Worm (Caenorhabditis elegans) whole organism, late embryonic: Measurements from ENCODE around the gene F19G12.3.
"Not testable (repeated sequence)": the region's sequence is repeated elsewhere in the genome, so short reads cannot be mapped to it uniquely, and the experiment has no call there.

ENCODE experiments used
- C38D4.7 ChIP-seq: fragments of 200-800 bp; sonication (Bioruptor generic); optimal IDR thresholded peaks from 2 replicates; lab custom pipeline; 2018; ENCODE audit warnings: mild to moderate bottlenecking, missing genetic modification characterization, moderate library complexity, missing compliant biosample characterization
- F13H6.1 ChIP-seq: sonication (generic microtip); optimal IDR thresholded peaks from 2 replicates; lab custom pipeline; 2016; ENCODE audit warnings: missing genetic modification characterization, missing compliant biosample characterization
- Y22D7AL.16 ChIP-seq: sonication (generic microtip); optimal IDR thresholded peaks from 2 replicates; lab custom pipeline; 2016; ENCODE audit warnings: missing genetic modification characterization, missing compliant biosample characterization
- ahr-1 ChIP-seq: sonication (generic microtip); optimal IDR thresholded peaks from 2 replicates; lab custom pipeline; 2016; ENCODE audit warnings: missing genetic modification characterization, missing compliant biosample characterization
- ceh-14 ChIP-seq: sonication (generic microtip); optimal IDR thresholded peaks from 2 replicates; lab custom pipeline; 2016; ENCODE audit warnings: missing genotype, missing genetic modification characterization, missing compliant biosample characterization
- ceh-2 ChIP-seq: sonication (generic microtip); optimal IDR thresholded peaks from 2 replicates; lab custom pipeline; 2016; ENCODE audit warnings: missing genotype, missing genetic modification characterization, missing compliant biosample characterization
- ceh-22 ChIP-seq: sonication (generic microtip); optimal IDR thresholded peaks from 2 replicates; lab custom pipeline; 2017; ENCODE audit warnings: missing biosample characterization, missing genetic modification characterization
- ceh-30 ChIP-seq: fragments of 150-350 bp; optimal IDR thresholded peaks from 2 replicates; lab custom pipeline; 2014; ENCODE audit warnings: missing biosample characterization, missing genetic modification characterization
- ceh-34 ChIP-seq: sonication (generic microtip); optimal IDR thresholded peaks from 2 replicates; lab custom pipeline; 2016; ENCODE audit warnings: mild to moderate bottlenecking, missing genetic modification characterization, missing compliant biosample characterization
- ceh-48 ChIP-seq: sonication (generic microtip); optimal IDR thresholded peaks from 2 replicates; lab custom pipeline; 2016; ENCODE audit warnings: missing genetic modification characterization, inconsistent platforms, missing compliant biosample characterization
- ceh-9 ChIP-seq: sonication (generic microtip); optimal IDR thresholded peaks from 2 replicates; lab custom pipeline; 2016; ENCODE audit warnings: mild to moderate bottlenecking, missing genetic modification characterization, inconsistent platforms, missing compliant biosample characterization
- dmd-4 ChIP-seq: sonication (generic microtip); optimal IDR thresholded peaks from 2 replicates; lab custom pipeline; 2016; ENCODE audit warnings: borderline replicate concordance, missing genetic modification characterization, missing compliant biosample characterization
- elt-4 ChIP-seq: sonication (generic microtip); optimal IDR thresholded peaks from 2 replicates; lab custom pipeline; 2016; ENCODE audit warnings: missing genetic modification characterization, missing compliant biosample characterization
- ets-4 ChIP-seq: sonication (generic microtip); optimal IDR thresholded peaks from 2 replicates; lab custom pipeline; 2016; ENCODE audit warnings: missing genetic modification characterization, missing compliant biosample characterization
- fax-1 ChIP-seq: sonication (generic microtip); optimal IDR thresholded peaks from 2 replicates; lab custom pipeline; 2016; ENCODE audit warnings: missing genotype, missing genetic modification characterization, missing compliant biosample characterization
- fkh-10 ChIP-seq: fragments of 150-350 bp; optimal IDR thresholded peaks from 2 replicates; lab custom pipeline; 2014; ENCODE audit warnings: missing biosample characterization, missing genetic modification reagents, missing genetic modification characterization
- hlh-13 ChIP-seq: fragments of 200-800 bp; sonication (Bioruptor generic); optimal IDR thresholded peaks from 2 replicates; lab custom pipeline; 2018; ENCODE audit warnings: mild to moderate bottlenecking, missing genetic modification characterization, missing compliant biosample characterization
- hlh-30 ChIP-seq: sonication (generic microtip); optimal IDR thresholded peaks from 2 replicates; lab custom pipeline; 2017; ENCODE audit warnings: antibody characterized with exemption, missing genetic modification characterization, missing compliant biosample characterization; ENCODE audit not compliant: insufficient read depth
- hlh-6 ChIP-seq: sonication (generic microtip); optimal IDR thresholded peaks from 2 replicates; lab custom pipeline; 2016; ENCODE audit warnings: missing genotype, missing genetic modification characterization, missing compliant biosample characterization
- hlh-8 ChIP-seq: sonication (generic microtip); optimal IDR thresholded peaks from 2 replicates; lab custom pipeline; 2016; ENCODE audit warnings: missing genotype, missing genetic modification characterization, missing compliant biosample characterization
- lin-11 ChIP-seq: fragments of 200-800 bp; sonication (Bioruptor generic); optimal IDR thresholded peaks from 2 replicates; lab custom pipeline; 2018; ENCODE audit warnings: mild to moderate bottlenecking, missing genetic modification characterization, missing compliant biosample characterization
- mec-3 ChIP-seq: sonication (generic microtip); optimal IDR thresholded peaks from 2 replicates; lab custom pipeline; 2016; ENCODE audit warnings: borderline replicate concordance, missing genetic modification characterization, missing compliant biosample characterization
- nfya-1 ChIP-seq: sonication (generic microtip); optimal IDR thresholded peaks from 2 replicates; lab custom pipeline; 2017; ENCODE audit warnings: missing genetic modification characterization, mild to moderate bottlenecking, missing compliant biosample characterization, antibody characterized with exemption, moderate library complexity
- nhr-11 ChIP-seq: fragments of 150-350 bp; optimal IDR thresholded peaks from 2 replicates; lab custom pipeline; 2014; ENCODE audit warnings: missing biosample characterization, missing genetic modification characterization
- nhr-232 ChIP-seq: sonication (generic microtip); optimal IDR thresholded peaks from 2 replicates; lab custom pipeline; 2016; ENCODE audit warnings: missing genetic modification characterization, missing compliant biosample characterization
- pha-2 ChIP-seq: sonication (generic microtip); optimal IDR thresholded peaks from 2 replicates; lab custom pipeline; 2017; ENCODE audit warnings: mild to moderate bottlenecking, missing genetic modification characterization, missing compliant biosample characterization
- pha-4 ChIP-seq: fragments of 150-350 bp; optimal IDR thresholded peaks from 2 replicates; lab custom pipeline; 2018; ENCODE audit warnings: missing biosample characterization, missing genetic modification reagents, missing genetic modification characterization
- pqm-1 ChIP-seq: sonication (generic microtip); optimal IDR thresholded peaks from 2 replicates; lab custom pipeline; 2016; ENCODE audit warnings: missing genetic modification characterization, missing compliant biosample characterization
- pros-1 ChIP-seq: fragments of 150-350 bp; optimal IDR thresholded peaks from 2 replicates; lab custom pipeline; 2014; ENCODE audit warnings: missing biosample characterization, missing genetic modification reagents, missing genetic modification characterization
- sox-2 ChIP-seq: fragments of 200-800 bp; sonication (Bioruptor generic); IDR thresholded peaks from 2 replicates; pipeline ENCODE4 v1.3.6; 2022; ENCODE audit warnings: missing genetic modification reagents, missing genetic modification characterization, missing compliant biosample characterization
- sox-4 ChIP-seq: sonication (generic microtip); optimal IDR thresholded peaks from 2 replicates; lab custom pipeline; 2017; ENCODE audit warnings: mild to moderate bottlenecking, missing genetic modification characterization, inconsistent platforms, missing compliant biosample characterization
- tbx-2 ChIP-seq: sonication (generic microtip); optimal IDR thresholded peaks from 2 replicates; lab custom pipeline; 2016; ENCODE audit warnings: missing genetic modification characterization, missing compliant biosample characterization
- ttx-3 ChIP-seq: sonication (generic microtip); optimal IDR thresholded peaks from 2 replicates; lab custom pipeline; 2016; ENCODE audit warnings: missing genetic modification reagents, missing genetic modification characterization, missing compliant biosample characterization
- unc-3 ChIP-seq, 2 experiments: fragments of 200-800 bp in 1 of 2; sonication (Bioruptor generic) in 1 of 2; sonication (generic microtip) in 1 of 2; conservative IDR thresholded peaks in 1 of 2; optimal IDR thresholded peaks in 1 of 2; 2 replicates each; pipeline versions ENCODE4 v1.3.6 to Lab custom; 2016 to 2022; ENCODE audit warnings: missing compliant biosample characterization in 2 of 2, missing genetic modification characterization in 2 of 2, missing genetic modification reagents in 1 of 2
- unc-55 ChIP-seq: sonication (generic microtip); optimal IDR thresholded peaks from 2 replicates; lab custom pipeline; 2017; ENCODE audit warnings: missing biosample characterization, missing genetic modification reagents, missing genetic modification characterization
- unc-86 ChIP-seq: sonication (generic microtip); optimal IDR thresholded peaks from 2 replicates; lab custom pipeline; 2016; ENCODE audit warnings: missing genetic modification characterization, missing compliant biosample characterization
- ztf-16 ChIP-seq: sonication (generic microtip); optimal IDR thresholded peaks from 2 replicates; lab custom pipeline; 2017; ENCODE audit warnings: missing genetic modification characterization, missing compliant biosample characterization

Gene F19G12.3

DNA sequence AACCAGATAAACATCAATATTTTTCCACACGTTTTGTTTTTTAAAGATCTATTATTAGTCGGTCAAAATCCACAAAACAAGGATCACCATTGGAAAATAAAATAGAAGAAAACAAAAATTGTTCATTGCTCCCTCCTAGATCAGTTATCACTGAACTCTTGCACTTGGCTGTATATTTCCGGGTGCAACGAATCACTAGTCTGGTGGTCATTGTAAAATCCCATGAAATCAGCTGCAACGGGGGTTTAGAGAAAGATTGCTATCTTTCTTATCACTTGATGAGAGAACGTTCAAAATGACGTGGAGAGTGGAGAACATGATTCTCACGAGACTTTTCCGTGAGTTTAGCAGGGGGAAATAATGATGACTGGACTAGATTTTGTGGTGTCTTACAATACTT is 28.8 kb upstream of the F19G12.3 start:
- TF ChIP-seq ets-4 (tag; lab: Kevin White, UChicago) (no peak), Y22D7AL.16 (tag; lab: Kevin White, UChicago) (no peak), ceh-22 (tag; lab: Kevin White, UChicago) (no peak), F13H6.1 (tag; lab: Kevin White, UChicago) (no peak), pha-2 (tag; lab: Kevin White, UChicago) (no peak), hlh-30 (tag; lab: Kevin White, UChicago) (no peak), pros-1 (tag; lab: Kevin White, UChicago) (no peak), ttx-3 (tag; lab: Kevin White, UChicago) (no peak), hlh-6 (tag; lab: Kevin White, UChicago) (no peak), unc-86 (no peak), lin-11 (tag; lab: Kevin White, UChicago) (no peak), nhr-11 (no peak), mec-3 (tag; lab: Kevin White, UChicago) (no peak), sox-4 (no peak)

- TF ChIP-seq fkh-10 (no peak), unc-55 (no peak), hlh-13 (GFP tag; lab: Kevin White, UChicago) (no peak), dmd-4 (tag; lab: Kevin White, UChicago) (no peak), ceh-2 (no peak), nhr-232 (no peak), tbx-2 (no peak)
- TF ChIP-seq, all 69 proteins: peak for 0
Observed at ce11 chrX:1397516-1397915, 27.1 kb upstream of the F19G12.3 start, which contains the start of gene H39E20.1. H39E20.1 (minus strand) TSS chrX:1397616.

ce11 chrX:1401259-1401658 is 23.4 kb upstream of the F19G12.3 start, which contains the start of gene ZK402.5:
ZK402.5 (minus strand) TSS chrX:1401359.
- TF ChIP-seq tbx-2 = no peak
- no peak for TF ChIP-seq C38D4.7
- TF ChIP-seq unc-3 (GFP tag; conservative IDR thresholded peaks at IDR 0.05; lab: Robert Waterston, UW) = no peak
- TF ChIP-seq unc-3 (tag; optimal IDR thresholded peaks at IDR 0.05; lab: Kevin White, UChicago) = no peak

ce11 chrX:1403444-1403843 is 21.2 kb upstream of the F19G12.3 start, which contains the start of gene ZK402.2:
ZK402.2 (plus strand) TSS chrX:1403744.
- TF ChIP-seq fax-1; ceh-2; pha-4 (tag; lab: Kevin White, UChicago): not testable (repeated sequence)

ce11 chrX:1403971-1404370 is 20.6 kb upstream of the F19G12.3 start, which contains the start of gene ZK402.1:
ZK402.1 (plus strand) TSS chrX:1404271.
- not testable (repeated sequence) for TF ChIP-seq elt-4, pqm-1, nfya-1 (tag; lab: Kevin White, UChicago)

DNA sequence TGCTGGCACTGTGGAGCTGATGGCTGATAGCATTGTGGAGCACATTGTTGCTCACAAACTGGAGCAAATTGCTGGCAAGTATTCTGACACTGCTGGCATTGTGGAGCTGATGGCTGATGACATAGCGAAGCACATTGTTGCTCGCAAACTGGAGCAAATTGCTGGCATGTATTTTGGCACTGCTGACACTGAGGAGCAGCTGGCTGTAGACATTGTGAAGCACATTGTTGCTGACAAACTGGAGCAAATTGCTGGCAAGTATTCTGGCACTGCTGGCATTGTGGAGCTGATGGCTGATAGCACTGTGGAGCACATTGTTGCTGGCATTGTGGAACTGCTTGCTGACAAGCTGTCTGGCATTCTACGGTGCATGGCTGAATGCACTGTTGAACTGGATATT is 15.4 kb upstream of the F19G12.3 start:
- TF ChIP-seq ceh-48 (tag; lab: Kevin White, UChicago) = no peak
- TF ChIP-seq ceh-9 = no peak
- no peak for TF ChIP-seq ceh-14
- TF ChIP-seq hlh-8 = no peak
- TF ChIP-seq nhr-232 = no peak
- TF ChIP-seq ceh-30 = no peak
- TF ChIP-seq Y22D7AL.16 (tag; lab: Kevin White, UChicago) = no peak
- no peak for TF ChIP-seq ztf-16 (tag; lab: Kevin White, UChicago)
- TF ChIP-seq unc-55 = no peak
- TF ChIP-seq sox-2 (GFP tag; lab: Robert Waterston, UW) = no peak
- no peak for TF ChIP-seq ceh-34 (tag; lab: Kevin White, UChicago)
- no peak for TF ChIP-seq ahr-1 (tag; lab: Kevin White, UChicago)
